Worm (Caenorhabditis elegans): ENCODE data around the gene F14H8.8.

Gene F14H8.8

ce11 chrV:15028896-15029519 lies at the start of gene F14H8.8:
Gene F14H8.8, plus strand, starts transcription at chrV:15029469.
- TF ChIP-seq gmeb-1 (tag; optimal IDR thresholded peaks at IDR 0.05) (peak; percentile 10), sma-3 (GFP tag; optimal IDR thresholded peaks at IDR 0.05) (peak; percentile 64), snpc-4 (tag; optimal IDR thresholded peaks at IDR 0.05) (peak; percentile 94), C34F6.9 (tag; optimal IDR thresholded peaks at IDR 0.05) (no peak), nhr-237 (tag; optimal IDR thresholded peaks at IDR 0.05) (no peak), ceh-16 (tag; optimal IDR thresholded peaks at IDR 0.05) (peak; percentile 9), fos-1 (tag; optimal IDR thresholded peaks at IDR 0.05) (peak; percentile 11), nhr-21 (tag; optimal IDR thresholded peaks at IDR 0.05) (peak; percentile 18)

DNA sequence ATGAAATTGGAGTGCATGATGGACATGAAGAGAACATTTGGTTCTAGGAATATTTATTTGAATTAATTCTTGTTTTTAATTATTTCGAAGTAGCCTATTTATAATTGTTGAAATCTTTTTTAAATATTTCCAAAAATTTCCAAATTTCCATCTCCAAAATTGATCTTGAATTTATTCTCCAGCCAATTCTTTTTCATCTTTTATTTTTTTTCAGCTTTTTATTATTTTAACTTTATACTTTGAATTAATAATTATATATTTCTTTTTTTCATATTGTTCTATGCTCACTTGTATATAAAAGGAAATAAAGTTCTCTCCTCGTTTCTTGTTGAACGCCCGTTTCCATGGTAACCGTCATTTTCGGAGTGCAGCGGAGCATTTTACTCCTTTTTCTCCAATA lies 49.3 kb upstream of the F14H8.8 start, which contains the start of gene xbx-1:
TSS of gene xbx-1 (plus strand) at position 301 of the 400 bp plus-strand sequence.
- TF ChIP-seq ZK546.5 (tag; optimal IDR thresholded peaks at IDR 0.05) = no peak
- TF ChIP-seq mdl-1 (tag; optimal IDR thresholded peaks at IDR 0.05) = no peak
- no peak for TF ChIP-seq gmeb-1 (tag; optimal IDR thresholded peaks at IDR 0.05)
- no peak for TF ChIP-seq ztf-11 (tag; optimal IDR thresholded peaks at IDR 0.05)
- TF ChIP-seq sma-3 (GFP tag; optimal IDR thresholded peaks at IDR 0.05) = no peak
- no peak for TF ChIP-seq elt-3 (tag; optimal IDR thresholded peaks at IDR 0.05)
- no peak for TF ChIP-seq nhr-237 (tag; optimal IDR thresholded peaks at IDR 0.05)
- no peak for TF ChIP-seq ama-1 (optimal IDR thresholded peaks at IDR 0.05)
- TF ChIP-seq sem-4 (tag; optimal IDR thresholded peaks at IDR 0.05) = no peak
- no peak for TF ChIP-seq lsy-2 (tag; optimal IDR thresholded peaks at IDR 0.05)

DNA sequence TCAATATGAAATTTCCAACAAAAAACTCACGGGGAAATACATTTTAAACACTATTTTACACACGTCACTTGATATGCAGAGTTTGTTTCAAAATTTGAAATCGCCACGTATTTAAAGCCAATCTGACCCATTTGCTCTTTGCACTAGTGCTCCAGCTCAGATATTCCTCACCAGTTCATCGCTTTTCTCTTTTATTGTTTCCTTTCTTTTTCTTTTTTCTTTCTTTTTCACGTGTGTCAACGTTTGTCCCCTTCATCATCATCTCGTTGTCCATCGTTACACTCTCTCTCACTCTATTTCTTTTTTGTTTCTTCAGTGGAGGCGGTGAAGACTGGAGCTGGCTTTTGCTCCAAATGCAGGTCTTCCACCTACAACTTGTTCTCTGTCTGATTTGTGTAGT lies 44.7 kb upstream of the F14H8.8 start, which contains the start of gene F02D8.4:
TSS of gene F02D8.4 (plus strand) at position 301 of the 400 bp plus-strand sequence.
- TF ChIP-seq C34F6.9 (tag; optimal IDR thresholded peaks at IDR 0.05) (peak; percentile 4), elt-1 (tag; optimal IDR thresholded peaks at IDR 0.05) (no peak)

ce11 chrV:14990843-14991242 lies 38.4 kb upstream of the F14H8.8 start, which contains the start of the genes cdt-2 and T01C3.2:
Gene cdt-2, minus strand, starts transcription at chrV:14991126.
Gene T01C3.2, plus strand, starts transcription at chrV:14991168.
- TF ChIP-seq gmeb-1 (tag; optimal IDR thresholded peaks at IDR 0.05) = peak; percentile 82
- no peak for TF ChIP-seq elt-1 (tag; optimal IDR thresholded peaks at IDR 0.05)
- peak; percentile 84 for TF ChIP-seq R02D3.7 (tag; optimal IDR thresholded peaks at IDR 0.05)
- TF ChIP-seq unc-55 (GFP tag; optimal IDR thresholded peaks at IDR 0.05) = peak; percentile 69
- no peak for TF ChIP-seq snpc-4 (tag; optimal IDR thresholded peaks at IDR 0.05)
- peak; percentile 6 for TF ChIP-seq nhr-25 (tag; optimal IDR thresholded peaks at IDR 0.05)
- no peak for TF ChIP-seq F13H6.1 (tag; optimal IDR thresholded peaks at IDR 0.05)
- TF ChIP-seq nhr-129 (tag; optimal IDR thresholded peaks at IDR 0.05) = peak; percentile 12
- TF ChIP-seq lsy-2 (tag; optimal IDR thresholded peaks at IDR 0.05) = peak in 1 of 2 experiments; percentile 67
- TF ChIP-seq nhr-237 (tag; optimal IDR thresholded peaks at IDR 0.05) = no peak
- peak; percentile 21 for TF ChIP-seq sma-9 (GFP tag; optimal IDR thresholded peaks at IDR 0.05)
- TF ChIP-seq sma-9 (tag; optimal IDR thresholded peaks at IDR 0.05) = no peak
- TF ChIP-seq crh-2 (tag; optimal IDR thresholded peaks at IDR 0.05) = peak; percentile 13

ce11 chrV:14991489-14991888 lies 37.8 kb upstream of the F14H8.8 start:
- no peak for TF ChIP-seq skn-1 (tag; optimal IDR thresholded peaks at IDR 0.05)

ce11 chrV:14992627-14993117 lies 36.6 kb upstream of the F14H8.8 start, which contains the start of gene T01C3.3:
Gene T01C3.3, minus strand, starts transcription at chrV:14992677.
- TF ChIP-seq unc-39 (tag; optimal IDR thresholded peaks at IDR 0.05) (no peak), mbf-1 (tag; optimal IDR thresholded peaks at IDR 0.05) (no peak), ztf-1 (GFP tag; conservative IDR thresholded peaks at IDR 0.05) (no peak), blmp-1 (tag; optimal IDR thresholded peaks at IDR 0.05; ENCODE audit: insufficient read depth) (no peak), nhr-10 (tag; optimal IDR thresholded peaks at IDR 0.05) (no peak), ztf-11 (tag; optimal IDR thresholded peaks at IDR 0.05) (no peak), nhr-11 (tag; optimal IDR thresholded peaks at IDR 0.05) (no peak), sma-9 (GFP tag; optimal IDR thresholded peaks at IDR 0.05) (no peak), sma-9 (tag; optimal IDR thresholded peaks at IDR 0.05) (no peak), lin-11 (tag; optimal IDR thresholded peaks at IDR 0.05) (no peak), unc-55 (GFP tag; optimal IDR thresholded peaks at IDR 0.05) (no peak), C34F6.9 (tag; optimal IDR thresholded peaks at IDR 0.05) (no peak), nhr-23 (tag; optimal IDR thresholded peaks at IDR 0.05) (no peak), lin-39 (tag; optimal IDR thresholded peaks at IDR 0.05) (no peak), lin-13 (GFP tag; optimal IDR thresholded peaks at IDR 0.05) (no peak)

Data from whole organism, L2 larva.